Fruit fly (Drosophila melanogaster) whole organism, larva: ENCODE measurements around the gene TotF.

Source experiments
- noc ChIP-seq: fragments of 200-800 bp; sonication (Bioruptor generic); optimal IDR thresholded peaks from 3 replicates; lab custom pipeline; 2019; ENCODE audit warnings: missing biosample characterization, mild to moderate bottlenecking, missing genetic modification characterization, moderate library complexity

Gene TotF

DNA sequence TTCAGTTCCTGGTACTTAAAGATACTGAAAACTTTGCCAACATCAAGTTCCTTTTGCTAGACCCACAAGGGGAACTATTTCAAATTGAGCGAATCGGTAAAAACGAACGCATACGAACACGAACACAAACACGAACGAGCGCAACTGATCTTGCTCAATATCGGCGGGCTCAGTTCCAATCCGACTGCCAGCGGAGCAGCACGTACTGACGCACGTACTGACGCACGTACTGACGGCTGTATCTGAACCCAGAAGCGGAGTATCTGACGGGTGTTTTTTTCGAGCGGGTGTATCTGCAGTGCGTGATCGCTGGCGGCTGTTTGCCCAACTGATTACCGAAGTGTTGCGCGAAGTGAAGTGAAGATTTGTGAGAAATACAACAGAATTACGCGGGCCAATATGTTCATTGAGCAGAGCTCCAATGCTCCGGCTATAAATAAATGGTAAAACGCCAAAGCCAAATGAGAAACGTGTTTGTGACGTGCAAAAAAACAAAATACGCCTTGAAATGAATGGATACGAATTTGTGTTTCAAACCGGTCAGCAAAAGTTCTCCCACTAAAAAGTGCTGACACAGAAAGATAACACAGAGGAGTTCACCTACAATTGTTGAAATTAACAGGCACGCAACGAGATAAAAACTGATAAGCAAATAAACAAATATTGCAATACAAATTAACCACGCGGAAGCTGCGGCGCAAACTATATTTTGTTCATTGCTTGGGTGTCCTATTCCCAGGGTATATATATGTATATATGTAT, 23.1 kb upstream of the TotF start:
- TF ChIP-seq noc (tag; lab: Kevin White, UChicago): peak; percentile 58

DNA sequence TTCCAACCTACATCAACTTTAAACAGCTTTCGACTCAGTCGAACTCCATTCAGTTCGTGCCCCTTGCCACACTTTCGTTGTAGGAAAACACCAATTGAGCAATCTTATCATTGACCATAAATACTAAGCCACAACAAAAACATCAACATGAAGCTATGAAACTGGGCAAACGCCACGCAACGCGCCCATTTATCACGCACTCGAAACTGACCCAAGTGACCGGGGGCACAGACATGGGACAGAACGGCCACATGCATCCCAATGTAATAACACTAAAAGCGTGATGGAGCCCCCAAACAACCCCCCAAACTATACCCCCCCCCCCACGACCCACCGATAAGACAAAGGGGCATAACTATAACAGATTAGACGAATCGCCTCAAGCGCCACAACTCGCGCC, 20.3 kb upstream of the TotF start:
- TF ChIP-seq noc (tag; lab: Kevin White, UChicago): no peak

DNA sequence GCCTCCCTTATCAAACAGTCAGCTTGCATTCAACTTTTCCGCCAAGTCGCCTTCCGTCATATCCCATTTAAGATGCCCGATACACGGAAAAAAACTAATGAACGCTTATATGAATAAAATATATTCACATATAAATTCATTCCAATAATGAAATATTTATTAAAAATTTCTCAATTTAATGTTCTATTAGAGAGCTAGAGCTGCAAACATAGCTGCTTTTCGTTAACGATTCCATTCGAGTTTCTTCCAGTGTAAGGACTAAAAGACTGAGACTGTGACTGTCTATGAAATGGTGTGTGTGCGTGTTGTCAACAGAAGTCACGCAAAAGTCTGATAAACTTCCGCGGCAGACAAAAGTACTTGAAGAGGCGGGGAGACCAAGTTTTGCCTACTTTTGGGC, 17.9 kb upstream of the TotF start:
- TF ChIP-seq noc (tag; lab: Kevin White, UChicago): peak; percentile 8

DNA sequence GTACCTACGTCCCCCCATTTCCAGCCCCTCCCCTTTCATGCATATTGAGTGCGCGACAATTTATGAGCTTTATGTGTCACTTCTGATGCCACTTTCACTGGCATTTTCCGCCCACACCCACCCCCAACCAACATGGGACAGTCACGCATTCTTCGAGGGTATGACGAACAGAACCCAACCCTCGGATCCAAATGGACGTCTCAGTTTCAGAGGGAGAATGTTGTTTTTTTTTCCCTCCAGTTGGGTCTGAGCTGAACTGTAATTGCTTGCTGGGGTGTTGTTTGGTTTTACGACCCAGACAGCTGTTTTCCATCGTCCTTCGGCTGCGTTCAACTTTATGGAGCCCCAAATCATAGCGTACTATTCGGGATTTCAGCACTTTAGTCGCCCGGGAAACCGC, 11.6 kb upstream of the TotF start:
- no peak for TF ChIP-seq noc (tag; lab: Kevin White, UChicago)

DNA sequence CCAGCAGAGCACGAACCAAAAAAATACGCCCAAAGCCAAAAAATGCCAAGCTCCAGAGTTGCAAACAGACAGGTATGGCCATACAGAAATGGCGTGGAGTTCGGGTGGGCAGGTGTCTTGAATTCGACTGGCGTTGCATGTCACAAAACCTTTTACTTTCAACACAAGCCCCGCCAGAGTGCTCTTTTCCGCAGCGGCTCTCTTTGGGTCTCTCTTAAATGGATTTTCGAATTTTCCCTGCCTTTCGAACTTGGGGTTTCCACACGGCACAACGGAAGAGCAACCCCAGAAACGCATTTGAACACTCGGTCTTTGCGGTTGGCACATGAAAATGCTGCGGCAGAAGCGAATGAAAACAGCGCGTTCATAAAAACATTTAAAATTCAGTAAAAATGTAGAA, 5.7 kb upstream of the TotF start:
- TF ChIP-seq noc (tag; lab: Kevin White, UChicago): no peak

DNA sequence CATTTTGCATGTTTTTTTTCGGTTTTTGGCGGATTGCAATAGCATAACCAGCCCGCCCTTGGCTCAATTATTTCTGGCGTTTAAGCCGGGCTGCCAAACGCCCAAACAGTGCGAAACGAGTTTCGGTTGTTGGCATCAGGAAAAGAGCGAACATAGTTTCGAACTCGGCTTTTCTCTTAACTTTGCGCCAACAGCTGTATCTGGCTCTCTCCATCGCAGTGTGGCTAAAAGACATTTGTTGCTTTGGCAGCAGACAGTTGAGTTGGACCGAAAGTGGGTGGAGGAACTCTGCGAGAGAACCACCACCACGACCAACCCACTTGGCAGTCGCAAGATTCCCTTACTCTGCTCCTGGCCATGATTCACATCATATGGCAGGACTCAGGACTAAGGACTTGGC, 4.8 kb upstream of the TotF start:
- TF ChIP-seq noc (tag; lab: Kevin White, UChicago): no peak

DNA sequence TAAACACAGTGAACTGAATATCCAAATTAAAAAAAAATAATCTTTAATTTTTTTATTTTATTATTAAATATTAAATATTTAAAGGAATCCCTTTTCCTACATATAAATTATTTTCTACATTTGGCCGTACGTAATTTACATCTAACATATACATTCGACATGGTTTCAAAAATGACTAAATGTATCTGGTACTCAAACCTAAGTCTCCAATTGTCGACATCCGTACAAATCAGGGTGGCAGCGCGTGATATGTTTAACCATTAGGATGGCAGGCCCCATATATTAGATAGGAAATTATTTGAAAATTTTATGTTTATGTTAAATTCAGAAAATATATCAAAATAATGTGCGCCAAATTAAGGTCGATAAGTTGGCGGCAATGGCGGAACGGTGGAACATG, 3.0 kb upstream of the TotF start:
- TF ChIP-seq noc (tag; lab: Kevin White, UChicago): no peak

DNA sequence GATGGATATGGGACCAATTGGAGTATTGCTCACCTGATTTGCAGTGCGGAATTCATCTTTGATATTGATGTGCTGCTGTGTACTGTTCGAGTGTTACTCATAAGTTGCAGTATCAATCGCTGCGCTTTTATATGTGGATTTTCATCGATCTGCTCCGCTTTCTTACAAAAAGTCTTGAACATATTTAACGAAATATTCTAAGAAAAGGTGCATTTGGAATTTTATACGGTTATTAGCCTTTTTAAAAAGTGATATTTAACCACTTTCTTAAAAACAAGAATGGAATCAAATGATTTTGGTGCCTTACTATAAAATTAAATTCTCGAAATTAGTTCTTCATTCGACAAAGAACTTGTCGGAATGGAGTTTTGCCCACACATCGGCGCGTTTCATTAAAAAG, 1.2 kb upstream of the TotF start, which contains the start of gene TotE:
TSS of gene TotE (minus strand) at position 101 of the 400 bp plus-strand sequence.
- no peak for TF ChIP-seq noc (tag; lab: Kevin White, UChicago)

DNA sequence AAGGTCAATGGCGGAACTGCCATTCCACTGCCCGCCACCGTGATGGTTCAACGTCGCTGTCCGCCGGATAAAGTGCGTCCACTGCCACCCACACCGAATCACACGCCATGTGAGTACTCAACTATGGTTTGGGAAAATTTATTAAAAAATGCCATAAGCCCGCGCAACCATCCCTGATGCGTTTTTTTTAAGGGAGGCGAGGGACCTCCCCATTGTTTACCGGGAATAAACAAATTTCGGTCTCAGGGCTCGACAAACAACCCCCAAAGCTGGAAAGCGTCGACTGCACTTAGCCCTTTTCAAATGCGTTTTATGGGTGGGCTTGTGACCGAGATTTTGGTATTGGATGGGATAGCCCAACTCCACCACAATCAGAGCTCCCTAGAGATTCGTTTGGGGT, 4.4 kb downstream of the TotF start:
- TF ChIP-seq noc (tag; lab: Kevin White, UChicago): no peak

DNA sequence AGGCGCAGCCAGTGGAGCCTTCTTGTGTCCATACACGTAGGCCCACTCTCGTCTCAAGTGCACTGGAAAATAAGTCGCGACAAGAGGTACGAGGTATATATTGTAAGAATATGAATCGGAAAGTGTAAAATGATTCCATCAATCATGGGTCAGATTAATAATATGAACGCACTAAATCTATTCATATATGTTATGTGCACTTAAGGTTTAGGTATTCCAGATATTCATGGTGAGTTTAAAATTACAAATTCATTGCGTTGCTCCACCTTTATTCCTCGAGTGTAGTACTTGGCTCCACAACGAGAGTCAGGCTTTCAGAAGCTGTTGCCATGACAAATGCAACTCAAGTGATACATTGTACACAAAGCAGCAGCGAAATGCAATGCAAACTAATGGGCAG, 6.9 kb downstream of the TotF start:
- no peak for TF ChIP-seq noc (tag; lab: Kevin White, UChicago)

DNA sequence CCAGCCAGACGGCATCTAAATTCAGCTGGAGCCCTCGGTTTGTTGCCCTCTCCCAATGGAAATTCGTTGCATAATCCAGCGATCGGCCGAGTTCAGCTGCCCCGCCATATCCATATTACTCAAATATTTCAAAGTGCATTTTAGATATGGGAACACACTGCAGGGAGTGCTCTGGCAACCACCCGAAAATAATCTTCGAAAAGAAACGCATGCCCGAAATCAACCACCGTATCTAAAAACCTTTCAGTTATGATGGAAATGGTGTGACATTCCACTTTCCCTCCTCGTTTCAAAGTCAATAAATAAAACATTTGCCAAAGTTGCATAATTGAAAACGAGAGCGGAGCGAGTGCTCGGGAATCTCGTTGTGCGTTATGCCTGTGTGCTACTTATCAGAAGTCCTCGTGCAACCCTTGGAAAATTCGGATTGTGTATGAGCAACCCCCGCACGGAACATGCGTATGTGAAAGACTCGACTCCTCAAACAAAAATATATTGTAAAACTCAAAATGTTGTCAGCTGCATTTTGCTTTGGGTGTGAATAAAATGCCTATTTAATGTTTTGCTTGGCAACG, 9.4 kb downstream of the TotF start:
- no peak for TF ChIP-seq noc (tag; lab: Kevin White, UChicago)

DNA sequence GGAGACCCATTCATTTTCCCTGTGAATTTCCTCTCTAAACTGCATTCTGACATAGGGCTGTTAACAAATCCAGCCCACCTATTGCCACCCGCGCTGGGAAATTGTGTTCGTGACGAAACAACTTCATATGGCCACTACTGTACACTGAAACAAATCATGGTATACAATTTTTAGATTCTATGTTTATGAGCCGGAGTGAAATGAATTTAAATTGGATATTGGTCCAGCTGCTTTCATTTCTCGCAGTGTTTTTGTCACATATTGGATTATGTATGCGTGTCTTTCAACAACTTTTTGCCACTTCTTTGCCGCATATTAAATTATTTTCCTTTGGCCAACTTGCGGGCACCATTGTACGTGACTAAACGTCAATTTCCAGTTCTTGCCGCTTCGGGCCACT, 12.7 kb downstream of the TotF start:
- no peak for TF ChIP-seq noc (tag; lab: Kevin White, UChicago)

DNA sequence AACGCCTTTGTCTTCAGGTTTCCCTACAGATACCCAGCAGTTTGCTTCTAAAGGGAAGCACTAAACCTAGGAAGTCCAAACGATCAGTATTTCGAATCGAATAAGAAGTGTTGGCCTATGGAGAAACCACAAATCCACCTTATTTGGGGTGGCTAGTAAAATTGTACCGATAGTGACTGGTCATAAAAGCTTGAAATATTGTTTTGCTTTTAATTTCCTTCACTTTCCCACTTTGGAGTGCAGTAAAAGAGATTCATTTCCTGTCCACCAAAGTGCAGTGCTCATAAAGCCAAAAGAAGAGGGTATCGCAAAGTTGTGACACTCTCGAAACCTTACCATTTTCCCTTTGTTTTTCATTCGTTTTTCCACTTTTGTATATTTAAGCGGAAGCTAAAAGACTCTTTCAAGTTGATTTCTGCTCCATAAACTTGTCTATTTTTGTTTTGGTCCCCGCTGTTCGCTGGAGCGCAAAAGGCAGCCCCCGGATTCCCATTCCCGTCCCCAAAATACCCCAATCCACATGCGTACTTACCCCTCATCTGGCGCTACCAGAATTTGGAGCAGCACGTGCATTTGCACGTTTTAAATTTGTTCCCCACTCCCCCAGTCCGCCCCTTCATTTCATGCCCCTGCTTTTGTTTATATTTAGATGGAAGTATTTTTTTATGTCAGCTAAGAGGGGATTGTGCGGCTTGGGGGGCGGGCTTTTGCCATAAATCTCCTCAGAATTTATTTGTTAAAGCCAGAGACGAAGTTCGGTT, 13.5 kb downstream of the TotF start:
- TF ChIP-seq noc (tag; lab: Kevin White, UChicago): no peak

DNA sequence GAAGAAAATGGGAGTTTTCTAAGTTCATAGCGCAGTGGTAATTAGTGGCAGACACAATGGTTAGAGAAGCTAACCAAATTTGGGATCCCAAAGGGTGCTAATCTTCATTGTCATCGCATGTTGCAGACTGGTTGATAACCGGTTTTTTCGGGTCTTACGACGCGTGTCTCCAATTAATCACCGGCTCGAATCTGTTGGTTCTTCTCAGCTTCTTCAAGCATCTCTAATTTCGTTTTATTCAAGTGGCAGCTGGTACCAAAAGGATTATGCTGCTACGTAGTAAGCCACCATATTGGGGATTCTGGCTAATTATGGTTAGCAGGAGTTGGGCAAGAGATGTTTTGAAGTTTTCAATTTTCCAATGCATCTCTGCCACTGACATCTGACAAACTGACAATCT, 15.2 kb downstream of the TotF start:
- no peak for TF ChIP-seq noc (tag; lab: Kevin White, UChicago)

DNA sequence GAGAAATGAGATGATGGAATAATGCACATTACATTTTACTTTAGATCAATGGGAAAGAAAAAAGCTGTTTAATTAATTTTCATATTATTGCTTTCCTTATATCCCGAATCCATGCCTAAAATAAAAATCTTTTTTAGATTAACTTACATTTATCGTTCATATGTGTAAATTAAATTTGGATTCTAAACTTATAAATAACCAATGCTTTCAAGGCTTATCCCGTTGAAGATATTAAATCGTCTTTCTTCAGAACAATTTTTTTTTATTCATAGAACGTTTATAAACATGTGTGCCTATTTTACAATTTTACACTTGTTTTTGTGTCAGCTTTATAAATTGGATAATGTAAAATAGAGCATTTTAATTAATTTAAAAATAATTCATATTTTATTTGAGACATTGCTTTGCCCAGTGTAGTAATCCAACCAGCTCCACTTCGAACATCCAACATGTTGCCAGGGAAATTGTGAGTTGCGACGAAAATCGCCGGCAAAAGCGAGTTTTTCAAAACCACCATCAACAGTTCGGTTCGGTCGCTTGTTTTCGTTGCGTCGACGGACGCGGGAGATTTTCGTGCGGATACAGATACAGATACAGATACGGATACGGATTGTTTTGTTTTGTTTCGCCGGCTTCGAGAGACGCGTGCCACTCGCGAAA, 16.5 kb downstream of the TotF start:
- TF ChIP-seq noc (tag; lab: Kevin White, UChicago): no peak

DNA sequence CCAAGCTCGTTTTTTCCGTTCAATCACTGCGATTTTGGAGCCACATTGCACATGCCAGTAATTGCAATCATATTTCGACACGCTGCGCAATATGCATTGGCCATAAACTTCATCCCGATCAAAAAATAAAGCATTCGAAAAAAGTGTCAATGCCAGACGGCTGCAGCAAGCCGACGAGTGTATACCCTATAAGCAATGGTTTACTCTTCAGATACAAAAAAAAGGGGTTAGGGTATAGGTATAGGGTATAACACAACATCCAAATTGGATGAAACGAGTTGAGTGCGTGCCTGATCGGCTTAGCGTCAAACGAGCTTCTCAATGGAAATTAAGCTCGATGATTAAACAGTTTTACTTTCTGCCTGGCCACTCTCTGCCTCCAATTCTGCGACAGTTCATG, 17.4 kb downstream of the TotF start:
- no peak for TF ChIP-seq noc (tag; lab: Kevin White, UChicago)
